Worm (Caenorhabditis elegans) whole organism, L2 larva: ENCODE measurements around the gene syx-2.

Experiments used
- C34F6.9 ChIP-seq: fragments of 150-350 bp; optimal IDR thresholded peaks from 2 replicates; lab custom pipeline; 2014; ENCODE audit warnings: missing biosample characterization, missing genetic modification characterization
- F13H6.1 ChIP-seq: sonication (generic microtip); optimal IDR thresholded peaks from 2 replicates; lab custom pipeline; 2016; ENCODE audit warnings: missing genetic modification characterization, missing compliant biosample characterization
- Y55F3AM.14 ChIP-seq: fragments of 200-800 bp; sonication (Bioruptor generic); optimal IDR thresholded peaks from 2 replicates; lab custom pipeline; 2018; ENCODE audit warnings: mild to moderate bottlenecking, missing genetic modification characterization, missing compliant biosample characterization
- ama-1 ChIP-seq: fragments of 150-350 bp; optimal IDR thresholded peaks from 2 replicates; lab custom pipeline; 2018; ENCODE audit warnings: inconsistent platforms
- blmp-1 ChIP-seq: sonication (generic microtip); optimal IDR thresholded peaks from 2 replicates; lab custom pipeline; 2017; ENCODE audit warnings: missing genetic modification characterization, mild to moderate bottlenecking, missing compliant biosample characterization, antibody characterized with exemption, moderate library complexity; ENCODE audit not compliant: insufficient read depth
- ceh-16 ChIP-seq: fragments of 150-350 bp; optimal IDR thresholded peaks from 2 replicates; lab custom pipeline; 2014; ENCODE audit warnings: missing biosample characterization, missing genetic modification characterization
- crh-2 ChIP-seq: sonication (generic microtip); optimal IDR thresholded peaks from 2 replicates; lab custom pipeline; 2017; ENCODE audit warnings: missing biosample characterization, missing genetic modification characterization
- egl-27 ChIP-seq: sonication (generic microtip); optimal IDR thresholded peaks from 3 replicates; lab custom pipeline; 2017; ENCODE audit warnings: missing biosample characterization, missing genetic modification reagents, missing genetic modification characterization
- elt-1 ChIP-seq: fragments of 150-350 bp; optimal IDR thresholded peaks from 2 replicates; lab custom pipeline; 2014; ENCODE audit warnings: missing biosample characterization, missing genetic modification characterization
- fos-1 ChIP-seq: fragments of 150-350 bp; optimal IDR thresholded peaks from 2 replicates; lab custom pipeline; 2014; ENCODE audit warnings: missing biosample characterization, missing genetic modification characterization
- gmeb-1 ChIP-seq: fragments of 150-350 bp; optimal IDR thresholded peaks from 2 replicates; lab custom pipeline; 2014; ENCODE audit warnings: missing biosample characterization, missing genetic modification characterization
- lin-13 ChIP-seq: fragments of 150-350 bp; optimal IDR thresholded peaks from 2 replicates; lab custom pipeline; 2014; ENCODE audit warnings: missing biosample characterization, missing genetic modification reagents, missing genetic modification characterization
- lin-39 ChIP-seq: fragments of 150-350 bp; optimal IDR thresholded peaks from 2 replicates; lab custom pipeline; 2014; ENCODE audit warnings: missing biosample characterization, missing genetic modification reagents, missing genetic modification characterization
- lsy-2 ChIP-seq, 2 experiments: fragments of 150-350 bp in 1 of 2; sonication (generic microtip) in 1 of 2; optimal IDR thresholded peaks; 2 replicates each; lab custom pipeline; 2014 to 2017; ENCODE audit warnings: missing biosample characterization in 2 of 2, missing genetic modification characterization in 2 of 2
- mab-5 ChIP-seq: fragments of 150-350 bp; optimal IDR thresholded peaks from 2 replicates; lab custom pipeline; 2014; ENCODE audit warnings: missing biosample characterization, missing genetic modification characterization
- nhr-10 ChIP-seq: sonication (generic microtip); optimal IDR thresholded peaks from 2 replicates; lab custom pipeline; 2017; ENCODE audit warnings: missing biosample characterization, missing genetic modification characterization
- nhr-11 ChIP-seq: fragments of 150-350 bp; optimal IDR thresholded peaks from 2 replicates; lab custom pipeline; 2014; ENCODE audit warnings: missing biosample characterization, missing genetic modification characterization
- nhr-12 ChIP-seq: fragments of 150-350 bp; optimal IDR thresholded peaks from 2 replicates; lab custom pipeline; 2014; ENCODE audit warnings: missing biosample characterization, missing genetic modification characterization
- nhr-129 ChIP-seq: fragments of 150-350 bp; optimal IDR thresholded peaks from 2 replicates; lab custom pipeline; 2014; ENCODE audit warnings: missing biosample characterization, missing genetic modification characterization
- nhr-21 ChIP-seq: fragments of 150-350 bp; optimal IDR thresholded peaks from 2 replicates; lab custom pipeline; 2014; ENCODE audit warnings: missing biosample characterization, missing genetic modification characterization
- nhr-25 ChIP-seq: fragments of 150-350 bp; sonication (generic microtip); optimal IDR thresholded peaks from 3 replicates; lab custom pipeline; 2014; ENCODE audit warnings: missing biosample characterization, missing genetic modification characterization
- nhr-6 ChIP-seq: fragments of 150-350 bp; optimal IDR thresholded peaks from 2 replicates; lab custom pipeline; 2014; ENCODE audit warnings: missing biosample characterization, missing genetic modification characterization
- nhr-77 ChIP-seq: fragments of 150-350 bp; optimal IDR thresholded peaks from 2 replicates; lab custom pipeline; 2014; ENCODE audit warnings: missing biosample characterization, missing genetic modification characterization
- peb-1 ChIP-seq: fragments of 150-350 bp; optimal IDR thresholded peaks from 2 replicates; lab custom pipeline; 2014; ENCODE audit warnings: missing biosample characterization, missing genetic modification characterization
- sma-3 ChIP-seq: sonication (generic microtip); optimal IDR thresholded peaks from 2 replicates; lab custom pipeline; 2016; ENCODE audit warnings: missing genetic modification reagents, missing genetic modification characterization, missing compliant biosample characterization
- sma-9 ChIP-seq, 2 experiments: fragments of 150-350 bp in 1 of 2; sonication (generic microtip) in 1 of 2; optimal IDR thresholded peaks; 2 replicates each; lab custom pipeline; 2014 to 2016; ENCODE audit warnings: missing genetic modification characterization in 2 of 2, mild to moderate bottlenecking in 1 of 2, missing biosample characterization in 1 of 2, missing compliant biosample characterization in 1 of 2, missing genetic modification reagents in 1 of 2, moderate library complexity in 1 of 2
- snpc-4 ChIP-seq: fragments of 150-350 bp; optimal IDR thresholded peaks from 2 replicates; lab custom pipeline; 2014; ENCODE audit warnings: missing biosample characterization, missing genetic modification characterization
- unc-39 ChIP-seq: fragments of 150-350 bp; optimal IDR thresholded peaks from 2 replicates; lab custom pipeline; 2014; ENCODE audit warnings: missing biosample characterization, missing genetic modification characterization
- unc-55 ChIP-seq: fragments of 150-350 bp; sonication (generic microtip); optimal IDR thresholded peaks from 3 replicates; lab custom pipeline; 2014; ENCODE audit warnings: missing biosample characterization, missing genetic modification reagents, missing genetic modification characterization
- unc-62 ChIP-seq: fragments of 150-350 bp; optimal IDR thresholded peaks from 2 replicates; lab custom pipeline; 2014; ENCODE audit warnings: missing biosample characterization, missing genetic modification reagents, missing genetic modification characterization
- zag-1 ChIP-seq: fragments of 150-350 bp; optimal IDR thresholded peaks from 2 replicates; lab custom pipeline; 2014; ENCODE audit warnings: missing biosample characterization, missing genetic modification characterization
- ztf-11 ChIP-seq: sonication (generic microtip); optimal IDR thresholded peaks from 2 replicates; lab custom pipeline; 2017; ENCODE audit warnings: missing biosample characterization, missing genetic modification characterization
- ztf-4 ChIP-seq: fragments of 150-350 bp; optimal IDR thresholded peaks from 2 replicates; lab custom pipeline; 2014; ENCODE audit warnings: missing biosample characterization, missing genetic modification characterization

syx-2 gene

ce11 chrX:13946693-13947583, 13.0 kb upstream of the syx-2 start:
- TF ChIP-seq fos-1 (peak; percentile 81), elt-1 (tag; lab: Kevin White, UChicago) (no peak)
- TF ChIP-seq, all 48 proteins: peak for 1

ce11 chrX:13948167-13948566, 11.8 kb upstream of the syx-2 start:
- TF ChIP-seq nhr-129 (peak; percentile 0), blmp-1 (tag; lab: Kevin White, UChicago) (no peak)
- TF ChIP-seq, all 48 proteins: peak for 1

ce11 chrX:13948810-13949209, 11.1 kb upstream of the syx-2 start, which contains the start of gene alg-1:
TSS of gene alg-1 (plus strand) at chrX:13949110.
- TF ChIP-seq nhr-6 (tag; lab: Kevin White, UChicago) (no peak), C34F6.9 (tag; lab: Kevin White, UChicago) (no peak), nhr-10 (tag; lab: Kevin White, UChicago) (no peak), nhr-25 (tag; lab: Kevin White, UChicago) (no peak), ama-1 (lab: Kevin White, UChicago) (no peak), unc-62 (GFP tag; lab: Kevin White, UChicago) (no peak), fos-1 (no peak), nhr-11 (tag; lab: Kevin White, UChicago) (no peak), snpc-4 (tag; lab: Kevin White, UChicago) (no peak), mab-5 (tag; lab: Kevin White, UChicago) (no peak), nhr-12 (no peak), peb-1 (tag; lab: Kevin White, UChicago) (no peak), sma-9 (GFP tag; optimal IDR thresholded peaks at IDR 0.05; lab: Kevin White, UChicago) (no peak), sma-9 (tag; optimal IDR thresholded peaks at IDR 0.05; lab: Kevin White, UChicago) (no peak), unc-39 (tag; lab: Kevin White, UChicago) (no peak), nhr-77 (no peak), elt-1 (tag; lab: Kevin White, UChicago) (no peak)

ce11 chrX:13950620-13951152, 9.3 kb upstream of the syx-2 start:
- TF ChIP-seq Y55F3AM.14 (GFP tag; lab: Kevin White, UChicago) (no peak), ceh-16 (tag; lab: Kevin White, UChicago) (peak; percentile 7), sma-9 (GFP tag; optimal IDR thresholded peaks at IDR 0.05; lab: Kevin White, UChicago) (peak; percentile 65), sma-9 (tag; optimal IDR thresholded peaks at IDR 0.05; lab: Kevin White, UChicago) (no peak), crh-2 (tag; lab: Kevin White, UChicago) (peak; percentile 53), nhr-25 (tag; lab: Kevin White, UChicago) (peak; percentile 74), nhr-129 (peak; percentile 62), nhr-21 (tag; lab: Kevin White, UChicago) (peak; percentile 73), lin-39 (tag; lab: Kevin White, UChicago) (no peak), unc-39 (tag; lab: Kevin White, UChicago) (no peak), fos-1 (peak; percentile 44), lin-13 (GFP tag; lab: Kevin White, UChicago) (peak; percentile 8), blmp-1 (tag; lab: Kevin White, UChicago) (peak; percentile 30), lsy-2 (tag; optimal IDR thresholded peaks at IDR 0.05; lab: Kevin White, UChicago) (peak in 1 of 2 experiments; percentile 28), ztf-4 (tag; lab: Kevin White, UChicago) (no peak), gmeb-1 (tag; lab: Kevin White, UChicago) (peak; percentile 20), sma-3 (GFP tag; lab: Kevin White, UChicago) (peak; percentile 79), unc-62 (GFP tag; lab: Kevin White, UChicago) (no peak), egl-27 (peak; percentile 63), F13H6.1 (tag; lab: Kevin White, UChicago) (peak; percentile 81), C34F6.9 (tag; lab: Kevin White, UChicago) (peak; percentile 25)

- TF ChIP-seq unc-55 (GFP tag; lab: Kevin White, UChicago) (no peak), ama-1 (lab: Kevin White, UChicago) (no peak), ztf-11 (tag; lab: Kevin White, UChicago) (no peak), zag-1 (tag; lab: Kevin White, UChicago) (no peak)
Observed at ce11 chrX:13952347-13952746, 7.6 kb upstream of the syx-2 start.
